Fruit fly (Drosophila melanogaster) whole organism, embryonic: ENCODE results near the gene Pi4KIIalpha.

ENCODE experiments used
- ATbp ChIP-seq: fragments of 200-800 bp; sonication (Bioruptor generic); optimal IDR thresholded peaks from 2 replicates; lab custom pipeline; 2017; ENCODE audit warnings: missing biosample characterization, mild to moderate bottlenecking, missing genetic modification characterization, missing genetic modification reagents
- Aef1 ChIP-seq: fragments of 200-800 bp; sonication (Bioruptor generic); IDR thresholded peaks from 3 replicates; pipeline ENCODE4 v1.3.6; 2022; ENCODE audit warnings: missing biosample characterization, missing genetic modification characterization
- B-H1 ChIP-seq: fragments of 200-800 bp; sonication (Bioruptor generic); IDR thresholded peaks from 3 replicates; pipeline ENCODE4 v1.3.6; 2022; ENCODE audit warnings: missing biosample characterization, missing genetic modification characterization
- CG11456 ChIP-seq: fragments of 200-800 bp; sonication (Bioruptor generic); IDR thresholded peaks from 3 replicates; pipeline ENCODE4 v1.3.6; 2022; ENCODE audit warnings: missing biosample characterization, missing genetic modification characterization
- CG12104 ChIP-seq: fragments of 200-800 bp; sonication (Bioruptor generic); optimal IDR thresholded peaks from 3 replicates; lab custom pipeline; 2016; ENCODE audit warnings: missing biosample characterization, missing genetic modification characterization
- CG12155 ChIP-seq: fragments of 200-800 bp; sonication (Bioruptor generic); optimal IDR thresholded peaks from 3 replicates; lab custom pipeline; 2016; ENCODE audit warnings: missing biosample characterization, missing genetic modification characterization
- CG1233 ChIP-seq: fragments of 200-800 bp; sonication (Bioruptor generic); optimal IDR thresholded peaks from 4 replicates; lab custom pipeline; 2018; ENCODE audit warnings: missing biosample characterization, mild to moderate bottlenecking, missing genetic modification characterization
- CG14014 ChIP-seq: fragments of 200-800 bp; sonication (Bioruptor generic); IDR thresholded peaks from 2 replicates; pipeline ENCODE4 v1.3.6; 2022; ENCODE audit warnings: missing biosample characterization, missing genetic modification characterization
- CG1602 ChIP-seq: fragments of 200-800 bp; sonication (Bioruptor generic); optimal IDR thresholded peaks from 3 replicates; lab custom pipeline; 2016; ENCODE audit warnings: missing biosample characterization, missing genetic modification characterization
- CG16779 ChIP-seq: fragments of 200-800 bp; sonication (Bioruptor generic); IDR thresholded peaks from 2 replicates; pipeline ENCODE4 v1.3.6; 2022; ENCODE audit warnings: missing biosample characterization, missing genetic modification characterization
- CG16813 ChIP-seq: fragments of 200-800 bp; sonication (Bioruptor generic); IDR thresholded peaks from 3 replicates; pipeline ENCODE4 v1.3.6; 2022; ENCODE audit warnings: missing biosample characterization, missing genetic modification characterization; ENCODE audit not compliant: partially characterized antibody
- CG18476 ChIP-seq: fragments of 200-800 bp; sonication (Bioruptor generic); optimal IDR thresholded peaks from 2 replicates; lab custom pipeline; 2016; ENCODE audit warnings: missing biosample characterization, mild to moderate bottlenecking, missing genetic modification characterization
- CG18619 ChIP-seq: fragments of 200-800 bp; sonication (Bioruptor generic); optimal IDR thresholded peaks from 3 replicates; lab custom pipeline; 2017; ENCODE audit warnings: missing biosample characterization, mild to moderate bottlenecking, missing genetic modification characterization
- CG18764 ChIP-seq: fragments of 200-800 bp; sonication (Bioruptor generic); optimal IDR thresholded peaks from 3 replicates; lab custom pipeline; 2016; ENCODE audit warnings: missing biosample characterization, missing genetic modification characterization
- CG31388 ChIP-seq: fragments of 200-800 bp; sonication (Bioruptor generic); optimal IDR thresholded peaks from 2 replicates; lab custom pipeline; 2016; ENCODE audit warnings: missing biosample characterization, missing genetic modification characterization
- CG34422 ChIP-seq: fragments of 200-800 bp; sonication (Bioruptor generic); IDR thresholded peaks from 3 replicates; pipeline ENCODE4 v1.3.6; 2022; ENCODE audit warnings: missing biosample characterization, missing genetic modification characterization
- CG4360 ChIP-seq: fragments of 200-800 bp; sonication (Bioruptor generic); IDR thresholded peaks from 2 replicates; pipeline ENCODE4 v1.3.6; 2022; ENCODE audit warnings: missing biosample characterization, missing genetic modification characterization
- CG5245 ChIP-seq: fragments of 200-800 bp; sonication (Bioruptor generic); optimal IDR thresholded peaks from 3 replicates; lab custom pipeline; 2016; ENCODE audit warnings: missing biosample characterization, missing genetic modification characterization
- CG6254 ChIP-seq: fragments of 200-800 bp; sonication (Bioruptor generic); optimal IDR thresholded peaks from 3 replicates; lab custom pipeline; 2017; ENCODE audit warnings: mild to moderate bottlenecking, missing biosample characterization, missing genetic modification reagents, missing genetic modification characterization
- CG6654 ChIP-seq: fragments of 200-800 bp; sonication (Bioruptor generic); optimal IDR thresholded peaks from 2 replicates; lab custom pipeline; 2017; ENCODE audit warnings: missing biosample characterization, mild to moderate bottlenecking, missing genetic modification characterization
- CG6791 ChIP-seq: fragments of 200-800 bp; sonication (Bioruptor generic); IDR thresholded peaks from 3 replicates; pipeline ENCODE4 v1.3.6; 2022; ENCODE audit warnings: missing biosample characterization, missing genetic modification characterization; ENCODE audit not compliant: partially characterized antibody
- CG7556 ChIP-seq: fragments of 200-800 bp; sonication (Bioruptor generic); optimal IDR thresholded peaks from 2 replicates; lab custom pipeline; 2017; ENCODE audit warnings: missing biosample characterization, mild to moderate bottlenecking, missing genetic modification characterization
- CG9797 ChIP-seq: fragments of 200-800 bp; sonication (Bioruptor generic); optimal IDR thresholded peaks from 3 replicates; lab custom pipeline; 2018; ENCODE audit warnings: missing biosample characterization, mild to moderate bottlenecking, missing genetic modification characterization
- CG9932 ChIP-seq: fragments of 200-800 bp; sonication (Bioruptor generic); IDR thresholded peaks from 2 replicates; pipeline ENCODE4 v1.3.6; 2022; ENCODE audit warnings: missing biosample characterization, missing genetic modification characterization
- Chrac-16 ChIP-seq: fragments of 200-800 bp; sonication (Bioruptor generic); optimal IDR thresholded peaks from 3 replicates; lab custom pipeline; 2016; ENCODE audit warnings: missing biosample characterization, missing genetic modification characterization
- CrebB ChIP-seq: fragments of 200-800 bp; sonication (Bioruptor generic); optimal IDR thresholded peaks from 3 replicates; lab custom pipeline; 2018; ENCODE audit warnings: missing biosample characterization, mild to moderate bottlenecking, missing genetic modification characterization
- D19B ChIP-seq: fragments of 200-800 bp; sonication (Bioruptor generic); optimal IDR thresholded peaks from 2 replicates; lab custom pipeline; 2017; ENCODE audit warnings: missing biosample characterization, mild to moderate bottlenecking, missing genetic modification characterization
- Dip2 ChIP-seq: fragments of 200-800 bp; sonication (Bioruptor generic); IDR thresholded peaks from 2 replicates; pipeline ENCODE4 v1.3.6; 2022; ENCODE audit warnings: missing biosample characterization, missing genetic modification characterization
- Fer2 ChIP-seq: fragments of 200-800 bp; sonication (Bioruptor generic); optimal IDR thresholded peaks from 2 replicates; lab custom pipeline; 2018; ENCODE audit warnings: missing biosample characterization, mild to moderate bottlenecking, missing genetic modification characterization, moderate library complexity
- Ravus ChIP-seq: fragments of 200-800 bp; sonication (Bioruptor generic); IDR thresholded peaks from 2 replicates; pipeline ENCODE4 v1.3.6; 2022; ENCODE audit warnings: missing biosample characterization, missing genetic modification characterization
- Sry-δ ChIP-seq: fragments of 200-800 bp; sonication (Bioruptor generic); optimal IDR thresholded peaks from 2 replicates; lab custom pipeline; 2016; ENCODE audit warnings: missing biosample characterization, missing genetic modification characterization
- Taf1 ChIP-seq: fragments of 200-800 bp; sonication (Bioruptor generic); IDR thresholded peaks from 2 replicates; pipeline ENCODE4 v1.3.6; 2022; ENCODE audit warnings: missing biosample characterization, missing genetic modification characterization
- ato ChIP-seq: fragments of 200-800 bp; sonication (Bioruptor generic); IDR thresholded peaks from 2 replicates; pipeline ENCODE4 v1.3.6; 2022; ENCODE audit warnings: missing biosample characterization, missing genetic modification characterization; ENCODE audit not compliant: partially characterized antibody
- bowl ChIP-seq: fragments of 200-800 bp; sonication (Bioruptor generic); IDR thresholded peaks from 2 replicates; pipeline ENCODE4 v1.3.6; 2022; ENCODE audit warnings: missing biosample characterization, missing genetic modification characterization
- caup ChIP-seq: fragments of 200-800 bp; sonication (Bioruptor generic); optimal IDR thresholded peaks from 3 replicates; lab custom pipeline; 2017; ENCODE audit warnings: missing biosample characterization, mild to moderate bottlenecking, missing genetic modification characterization, moderate library complexity; ENCODE audit not compliant: severe bottlenecking
- cg ChIP-seq: fragments of 200-800 bp; sonication (Bioruptor generic); optimal IDR thresholded peaks from 3 replicates; lab custom pipeline; 2019; ENCODE audit warnings: missing biosample characterization, mild to moderate bottlenecking, missing genetic modification characterization, moderate library complexity
- gro ChIP-seq: fragments of 200-800 bp; sonication (Bioruptor generic); optimal IDR thresholded peaks from 2 replicates; lab custom pipeline; 2016; ENCODE audit warnings: missing biosample characterization, missing genetic modification characterization
- klu ChIP-seq: fragments of 200-800 bp; sonication (Bioruptor generic); IDR thresholded peaks from 2 replicates; pipeline ENCODE4 v1.3.6; 2022; ENCODE audit warnings: missing biosample characterization, missing genetic modification characterization
- luna ChIP-seq: fragments of 200-800 bp; sonication (Bioruptor generic); optimal IDR thresholded peaks from 2 replicates; lab custom pipeline; 2016; ENCODE audit warnings: missing biosample characterization, missing genetic modification characterization
- pita ChIP-seq: fragments of 200-800 bp; sonication (Bioruptor generic); optimal IDR thresholded peaks from 2 replicates; lab custom pipeline; 2017; ENCODE audit warnings: missing biosample characterization, mild to moderate bottlenecking, missing genetic modification characterization
- pros ChIP-seq: fragments of 200-800 bp; sonication (Bioruptor generic); optimal IDR thresholded peaks from 3 replicates; lab custom pipeline; 2019; ENCODE audit warnings: missing biosample characterization, mild to moderate bottlenecking, missing genetic modification characterization, moderate library complexity
- ranshi ChIP-seq: fragments of 200-800 bp; sonication (Bioruptor generic); IDR thresholded peaks from 2 replicates; pipeline ENCODE4 v1.3.6; 2022; ENCODE audit warnings: missing biosample characterization, missing genetic modification characterization
- ro ChIP-seq: fragments of 200-800 bp; sonication (Bioruptor generic); IDR thresholded peaks from 2 replicates; pipeline ENCODE4 v1.3.6; 2022; ENCODE audit warnings: missing biosample characterization, missing genetic modification characterization
- salm ChIP-seq: fragments of 200-800 bp; sonication (Bioruptor generic); optimal IDR thresholded peaks from 2 replicates; lab custom pipeline; 2018; ENCODE audit warnings: missing biosample characterization, mild to moderate bottlenecking, missing genetic modification characterization
- scrt ChIP-seq: fragments of 200-800 bp; sonication (Bioruptor generic); optimal IDR thresholded peaks from 2 replicates; lab custom pipeline; 2018; ENCODE audit warnings: missing biosample characterization, mild to moderate bottlenecking, missing genetic modification characterization, moderate library complexity
- slbo ChIP-seq: fragments of 200-800 bp; sonication (Bioruptor generic); IDR thresholded peaks from 2 replicates; pipeline ENCODE4 v1.3.6; 2022; ENCODE audit warnings: missing biosample characterization, missing genetic modification characterization
- slou ChIP-seq: fragments of 200-800 bp; sonication (Bioruptor generic); optimal IDR thresholded peaks from 3 replicates; lab custom pipeline; 2016; ENCODE audit warnings: missing biosample characterization, missing genetic modification characterization
- tap ChIP-seq: fragments of 200-800 bp; optimal IDR thresholded peaks from 3 replicates; lab custom pipeline; 2019; ENCODE audit warnings: missing biosample characterization, mild to moderate bottlenecking, missing genetic modification characterization, moderate library complexity
- tll ChIP-seq, 2 experiments: fragments of 200-800 bp in 1 of 2; fragments of >200 bp in 1 of 2; sonication (Bioruptor generic) in 1 of 2; optimal IDR thresholded peaks; 2 replicates each; lab custom pipeline; 2017 to 2019; ENCODE audit warnings: missing biosample characterization in 2 of 2, missing genetic modification characterization in 2 of 2, mild to moderate bottlenecking in 1 of 2, moderate library complexity in 1 of 2
- trh ChIP-seq: fragments of 200-800 bp; sonication (Bioruptor generic); optimal IDR thresholded peaks from 2 replicates; lab custom pipeline; 2016; ENCODE audit warnings: missing biosample characterization, missing genetic modification characterization
- unpg ChIP-seq: fragments of 200-800 bp; sonication (Bioruptor generic); optimal IDR thresholded peaks from 3 replicates; lab custom pipeline; 2018; ENCODE audit warnings: missing biosample characterization, mild to moderate bottlenecking, missing genetic modification characterization, moderate library complexity

Gene Pi4KIIalpha

dm6 chr3R:5518627-5519026, 44.8 kb downstream of the Pi4KIIalpha start (continued):
- TF ChIP-seq CG6791 (GFP tag; lab: Robert Waterston, UW) (no peak), CrebB (tag; lab: Kevin White, UChicago) (no peak), Fer2 (tag; lab: Kevin White, UChicago) (no peak), CG6654 (GFP tag; lab: Kevin White, UChicago) (peak; percentile 11), CG4360 (peak; percentile 64; the same call in 1 of the 2 replicates), B-H1 (GFP tag; lab: Robert Waterston, UW) (peak; percentile 28; the same call in 1 of the 3 replicates), ATbp (GFP tag; lab: Kevin White, UChicago) (peak; percentile 67), CG31388 (GFP tag; lab: Kevin White, UChicago) (no peak), CG12104 (peak; percentile 0), CG5245 (GFP tag; lab: Kevin White, UChicago) (no peak), Ravus (no peak; the same call in 1 of the 2 replicates), luna (GFP tag; lab: Kevin White, UChicago) (no peak), trh (GFP tag; lab: Kevin White, UChicago) (no peak), tap (tag; lab: Kevin White, UChicago) (peak; percentile 60), ato (GFP tag; lab: Robert Waterston, UW) (no peak), CG34422 (GFP tag; lab: Robert Waterston, UW) (peak; percentile 51; the same call in 1 of the 3 replicates), pita (GFP tag; lab: Kevin White, UChicago) (no peak), CG1233 (GFP tag; lab: Kevin White, UChicago) (peak; percentile 23), CG7556 (GFP tag; lab: Kevin White, UChicago) (peak; percentile 35), scrt (GFP tag; lab: Kevin White, UChicago) (no peak), klu (GFP tag; lab: Robert Waterston, UW) (no peak), Aef1 (GFP tag; lab: Robert Waterston, UW) (no peak; the same call in 2 of the 3 replicates), CG16813 (GFP tag; lab: Robert Waterston, UW) (no peak), CG9797 (GFP tag; lab: Kevin White, UChicago) (no peak), CG14014 (GFP tag; lab: Robert Waterston, UW) (0 out of 2 replicates have a peak, but pooled peaks have one; percentile 37), Sry-δ (no peak), ranshi (GFP tag; lab: Robert Waterston, UW) (peak; percentile 30; the same call in 1 of the 2 replicates), CG9932 (GFP tag; lab: Robert Waterston, UW) (no peak), CG18476 (GFP tag; lab: Kevin White, UChicago) (no peak), CG12155 (GFP tag; lab: Kevin White, UChicago) (peak; percentile 27), CG6254 (GFP tag; lab: Kevin White, UChicago) (peak; percentile 34), CG1602 (GFP tag; lab: Kevin White, UChicago) (no peak), salm (peak; percentile 6), tll (GFP tag; optimal IDR thresholded peaks at IDR 0.05; lab: Kevin White, UChicago) (no peak), gro (GFP tag; lab: Kevin White, UChicago) (no peak), CG18764 (GFP tag; lab: Kevin White, UChicago) (peak; percentile 18), pros (GFP tag; lab: Kevin White, UChicago) (no peak), slou (GFP tag; lab: Kevin White, UChicago) (no peak), unpg (GFP tag; lab: Kevin White, UChicago) (peak; percentile 66), D19B (GFP tag; lab: Kevin White, UChicago) (peak; percentile 17), CG11456 (GFP tag; lab: Robert Waterston, UW) (peak; percentile 68; the same call in 1 of the 3 replicates), caup (GFP tag; lab: Kevin White, UChicago) (no peak), Chrac-16 (peak; percentile 39), CG18619 (GFP tag; lab: Kevin White, UChicago) (no peak), slbo (GFP tag; lab: Robert Waterston, UW) (peak; percentile 37; the same call in 1 of the 2 replicates), cg (GFP tag; lab: Kevin White, UChicago) (no peak), Taf1 (GFP tag; lab: Robert Waterston, UW) (no peak), Dip2 (GFP tag; lab: Robert Waterston, UW) (no peak), ro (GFP tag; lab: Robert Waterston, UW) (no peak), bowl (no peak), CG16779 (no peak)
